Fruit fly (Drosophila melanogaster) whole organism, embryonic: ENCODE measurements around the gene Taf2.

Experiments used
- BEAF-32 ChIP-seq: fragments of 200-800 bp; sonication (Bioruptor generic); optimal IDR thresholded peaks from 3 replicates; lab custom pipeline; 2017; ENCODE audit warnings: missing biosample characterization, missing genetic modification characterization, mild to moderate bottlenecking, moderate library complexity, missing genetic modification reagents
- CG10267 ChIP-seq: fragments of 200-800 bp; sonication (Bioruptor generic); optimal IDR thresholded peaks from 2 replicates; lab custom pipeline; 2018; ENCODE audit warnings: missing biosample characterization, mild to moderate bottlenecking, missing genetic modification characterization, moderate library complexity
- CG11696 ChIP-seq: fragments of 200-800 bp; sonication (Bioruptor generic); IDR thresholded peaks from 2 replicates; pipeline ENCODE4 v1.3.6; 2022; ENCODE audit warnings: missing biosample characterization, missing genetic modification characterization
- CG12104 ChIP-seq: fragments of 200-800 bp; sonication (Bioruptor generic); optimal IDR thresholded peaks from 3 replicates; lab custom pipeline; 2016; ENCODE audit warnings: missing biosample characterization, missing genetic modification characterization
- CG13424 ChIP-seq: fragments of 200-800 bp; sonication (Bioruptor generic); optimal IDR thresholded peaks from 2 replicates; lab custom pipeline; 2019; ENCODE audit warnings: missing biosample characterization, mild to moderate bottlenecking, missing genetic modification characterization, moderate library complexity
- CG14667 ChIP-seq: fragments of 200-800 bp; sonication (Bioruptor generic); IDR thresholded peaks from 2 replicates; pipeline ENCODE4 v1.3.6; 2022; ENCODE audit warnings: missing biosample characterization, missing genetic modification characterization
- CG17359 ChIP-seq: fragments of 200-800 bp; sonication (Bioruptor generic); optimal IDR thresholded peaks from 3 replicates; lab custom pipeline; 2018; ENCODE audit warnings: missing biosample characterization, mild to moderate bottlenecking, missing genetic modification characterization, moderate library complexity
- CG17361 ChIP-seq: fragments of 200-800 bp; sonication (Bioruptor generic); IDR thresholded peaks from 3 replicates; pipeline ENCODE4 v1.3.6; 2022; ENCODE audit warnings: missing biosample characterization, missing genetic modification characterization
- CG18011 ChIP-seq: fragments of 200-800 bp; sonication (Bioruptor generic); optimal IDR thresholded peaks from 2 replicates; lab custom pipeline; 2017; ENCODE audit warnings: missing biosample characterization, missing genetic modification characterization, mild to moderate bottlenecking, moderate library complexity, missing genotype
- CG18262 ChIP-seq: fragments of 200-800 bp; optimal IDR thresholded peaks from 3 replicates; lab custom pipeline; 2019; ENCODE audit warnings: missing biosample characterization, mild to moderate bottlenecking, missing genetic modification characterization, moderate library complexity
- CG2712 ChIP-seq: fragments of 200-800 bp; optimal IDR thresholded peaks from 3 replicates; lab custom pipeline; 2019; ENCODE audit warnings: missing biosample characterization, mild to moderate bottlenecking, missing genetic modification characterization, moderate library complexity
- CG30431 ChIP-seq: fragments of 200-800 bp; sonication (Bioruptor generic); optimal IDR thresholded peaks from 2 replicates; lab custom pipeline; 2017; ENCODE audit warnings: missing biosample characterization, missing genetic modification characterization
- CG32772 ChIP-seq: fragments of 200-800 bp; sonication (Bioruptor generic); IDR thresholded peaks from 2 replicates; pipeline ENCODE4 v1.3.6; 2022; ENCODE audit warnings: missing biosample characterization, missing genetic modification characterization
- CG3726 ChIP-seq: fragments of 200-800 bp; sonication (Bioruptor generic); IDR thresholded peaks from 3 replicates; pipeline ENCODE4, ENCODE4 v1.3.6; 2022; ENCODE audit warnings: missing biosample characterization, missing genetic modification characterization
- CG7271 ChIP-seq: fragments of 200-800 bp; sonication (Bioruptor generic); optimal IDR thresholded peaks from 2 replicates; lab custom pipeline; 2018; ENCODE audit warnings: missing biosample characterization, mild to moderate bottlenecking, missing genetic modification characterization, moderate library complexity
- CG7357 ChIP-seq: fragments of 200-800 bp; sonication (Bioruptor generic); IDR thresholded peaks from 3 replicates; pipeline ENCODE4 v1.3.6; 2022; ENCODE audit warnings: missing biosample characterization, missing genetic modification characterization
- CG8388 ChIP-seq: fragments of 200-800 bp; sonication (Bioruptor generic); optimal IDR thresholded peaks from 2 replicates; lab custom pipeline; 2019; ENCODE audit warnings: missing biosample characterization, mild to moderate bottlenecking, missing genetic modification characterization, moderate library complexity
- CG8944 ChIP-seq: fragments of 200-800 bp; sonication (Bioruptor generic); optimal IDR thresholded peaks from 3 replicates; lab custom pipeline; 2016; ENCODE audit warnings: missing biosample characterization, missing genetic modification characterization
- CTCF ChIP-seq: fragments of 200-800 bp; sonication (Bioruptor generic); optimal IDR thresholded peaks from 2 replicates; lab custom pipeline; 2017; ENCODE audit warnings: missing biosample characterization, mild to moderate bottlenecking, missing genetic modification characterization, moderate library complexity
- Chrac-16 ChIP-seq: fragments of 200-800 bp; sonication (Bioruptor generic); optimal IDR thresholded peaks from 3 replicates; lab custom pipeline; 2016; ENCODE audit warnings: missing biosample characterization, missing genetic modification characterization
- CkIIα-i1 ChIP-seq: fragments of 200-800 bp; sonication (Bioruptor generic); IDR thresholded peaks from 2 replicates; pipeline ENCODE4 v1.3.6; 2022; ENCODE audit warnings: missing biosample characterization, missing genetic modification characterization
- Ets97D ChIP-seq: fragments of 200-800 bp; sonication (Bioruptor generic); optimal IDR thresholded peaks from 3 replicates; lab custom pipeline; 2016; ENCODE audit warnings: missing biosample characterization, missing genetic modification characterization
- Fer1 ChIP-seq: fragments of 200-800 bp; sonication (Bioruptor generic); optimal IDR thresholded peaks from 2 replicates; lab custom pipeline; 2017; ENCODE audit warnings: missing biosample characterization, mild to moderate bottlenecking, missing genetic modification characterization
- HmgZ ChIP-seq: fragments of 200-800 bp; sonication (Bioruptor generic); optimal IDR thresholded peaks from 2 replicates; lab custom pipeline; 2018; ENCODE audit warnings: missing biosample characterization, mild to moderate bottlenecking, missing genetic modification characterization
- Hmx ChIP-seq: fragments of 200-800 bp; sonication (Bioruptor generic); optimal IDR thresholded peaks from 2 replicates; lab custom pipeline; 2016; ENCODE audit warnings: missing biosample characterization, missing genetic modification characterization
- Meics ChIP-seq: fragments of 200-800 bp; sonication (Bioruptor generic); optimal IDR thresholded peaks from 2 replicates; lab custom pipeline; 2017; ENCODE audit warnings: missing biosample characterization, mild to moderate bottlenecking, missing genetic modification characterization
- NfI ChIP-seq: fragments of 200-800 bp; sonication (Bioruptor generic); optimal IDR thresholded peaks from 3 replicates; lab custom pipeline; 2018; ENCODE audit warnings: missing biosample characterization, mild to moderate bottlenecking, missing genetic modification characterization, moderate library complexity
- Optix ChIP-seq: fragments of 200-800 bp; sonication (Bioruptor generic); IDR thresholded peaks from 3 replicates; pipeline ENCODE4 v1.3.6; 2022; ENCODE audit warnings: missing biosample characterization, missing genetic modification characterization
- Ravus ChIP-seq: fragments of 200-800 bp; sonication (Bioruptor generic); IDR thresholded peaks from 2 replicates; pipeline ENCODE4 v1.3.6; 2022; ENCODE audit warnings: missing biosample characterization, missing genetic modification characterization
- Rx ChIP-seq: fragments of 200-800 bp; sonication (Bioruptor generic); IDR thresholded peaks from 2 replicates; pipeline ENCODE4 v1.3.6; 2022; ENCODE audit warnings: missing biosample characterization, missing genetic modification characterization
- Usf ChIP-seq: fragments of 200-800 bp; sonication (Bioruptor generic); optimal IDR thresholded peaks from 2 replicates; lab custom pipeline; 2017; ENCODE audit warnings: missing genotype, missing biosample characterization, missing genetic modification characterization
- YL-1 ChIP-seq: fragments of 200-800 bp; sonication (Bioruptor generic); optimal IDR thresholded peaks from 3 replicates; lab custom pipeline; 2017; ENCODE audit warnings: missing biosample characterization, mild to moderate bottlenecking, missing genetic modification characterization
- ash1 ChIP-seq: fragments of 200-800 bp; sonication (Bioruptor generic); optimal IDR thresholded peaks from 2 replicates; lab custom pipeline; 2018; ENCODE audit warnings: missing biosample characterization, mild to moderate bottlenecking, missing genetic modification characterization
- az2 ChIP-seq: fragments of 200-800 bp; sonication (Bioruptor generic); optimal IDR thresholded peaks from 3 replicates; lab custom pipeline; 2016; ENCODE audit warnings: missing biosample characterization, missing genetic modification characterization
- chinmo ChIP-seq: fragments of 200-800 bp; sonication (Bioruptor generic); IDR thresholded peaks from 4 replicates; pipeline ENCODE4 v1.3.6; 2022; ENCODE audit warnings: missing biosample characterization, missing genetic modification characterization; ENCODE audit not compliant: partially characterized antibody
- dati ChIP-seq: fragments of 200-800 bp; sonication (Bioruptor generic); IDR thresholded peaks from 2 replicates; pipeline ENCODE4 v1.3.6; 2022; ENCODE audit warnings: missing biosample characterization, missing genetic modification characterization
- dm ChIP-seq: fragments of 200-800 bp; sonication (Bioruptor generic); optimal IDR thresholded peaks from 3 replicates; lab custom pipeline; 2016; ENCODE audit warnings: missing biosample characterization, missing genetic modification characterization
- dmrt11E ChIP-seq: fragments of 200-800 bp; sonication (Bioruptor generic); optimal IDR thresholded peaks from 3 replicates; lab custom pipeline; 2018; ENCODE audit warnings: missing biosample characterization, mild to moderate bottlenecking, missing genetic modification characterization, moderate library complexity
- fd102C ChIP-seq: fragments of 200-800 bp; sonication (Bioruptor generic); optimal IDR thresholded peaks from 2 replicates; lab custom pipeline; 2018; ENCODE audit warnings: missing biosample characterization, mild to moderate bottlenecking, missing genetic modification characterization, moderate library complexity
- gfzf ChIP-seq: fragments of 200-800 bp; sonication (Bioruptor generic); optimal IDR thresholded peaks from 2 replicates; lab custom pipeline; 2016; ENCODE audit warnings: missing biosample characterization, mild to moderate bottlenecking, missing genetic modification characterization, moderate library complexity
- her ChIP-seq: fragments of 200-800 bp; sonication (Bioruptor generic); optimal IDR thresholded peaks from 2 replicates; lab custom pipeline; 2016; ENCODE audit warnings: missing biosample characterization, missing genetic modification characterization
- hkb ChIP-seq, 2 experiments: fragments of 200-800 bp in 1 of 2; fragments of >200 bp in 1 of 2; sonication (Bioruptor generic) in 1 of 2; IDR thresholded peaks in 1 of 2; optimal IDR thresholded peaks in 1 of 2; 2 replicates each; pipeline versions ENCODE4 v1.3.6 to Lab custom; 2017 to 2022; ENCODE audit warnings: missing biosample characterization in 1 of 2, missing genetic modification characterization in 1 of 2
- nerfin-1 ChIP-seq: fragments of 200-800 bp; sonication (Bioruptor generic); optimal IDR thresholded peaks from 3 replicates; lab custom pipeline; 2019; ENCODE audit warnings: missing biosample characterization, mild to moderate bottlenecking, missing genetic modification characterization, moderate library complexity
- ranshi ChIP-seq: fragments of 200-800 bp; sonication (Bioruptor generic); IDR thresholded peaks from 2 replicates; pipeline ENCODE4 v1.3.6; 2022; ENCODE audit warnings: missing biosample characterization, missing genetic modification characterization
- run ChIP-seq: fragments of 200-800 bp; sonication (Bioruptor generic); optimal IDR thresholded peaks from 3 replicates; lab custom pipeline; 2018; ENCODE audit warnings: missing biosample characterization, mild to moderate bottlenecking, missing genetic modification characterization
- salm ChIP-seq: fragments of 200-800 bp; sonication (Bioruptor generic); optimal IDR thresholded peaks from 2 replicates; lab custom pipeline; 2018; ENCODE audit warnings: missing biosample characterization, mild to moderate bottlenecking, missing genetic modification characterization
- sr ChIP-seq: fragments of 200-800 bp; sonication (Bioruptor generic); IDR thresholded peaks from 3 replicates; pipeline ENCODE4 v1.3.6; 2022; ENCODE audit warnings: missing biosample characterization, missing genetic modification characterization
- tup ChIP-seq: fragments of 200-800 bp; sonication (Bioruptor generic); optimal IDR thresholded peaks from 2 replicates; lab custom pipeline; 2016; ENCODE audit warnings: missing biosample characterization, mild to moderate bottlenecking, missing genetic modification characterization, moderate library complexity
- vvl ChIP-seq: fragments of 200-800 bp; sonication (Bioruptor generic); IDR thresholded peaks from 2 replicates; pipeline ENCODE4 v1.3.6; 2022; ENCODE audit warnings: missing biosample characterization, missing genetic modification characterization
- wek ChIP-seq: fragments of 200-800 bp; sonication (Bioruptor generic); optimal IDR thresholded peaks from 3 replicates; lab custom pipeline; 2018; ENCODE audit warnings: missing biosample characterization, mild to moderate bottlenecking, missing genetic modification characterization, moderate library complexity
- z ChIP-seq: fragments of 200-800 bp; sonication (Bioruptor generic); IDR thresholded peaks from 3 replicates; pipeline ENCODE4 v1.3.6; 2022; ENCODE audit warnings: missing biosample characterization, missing genetic modification characterization

The Taf2 gene

DNA sequence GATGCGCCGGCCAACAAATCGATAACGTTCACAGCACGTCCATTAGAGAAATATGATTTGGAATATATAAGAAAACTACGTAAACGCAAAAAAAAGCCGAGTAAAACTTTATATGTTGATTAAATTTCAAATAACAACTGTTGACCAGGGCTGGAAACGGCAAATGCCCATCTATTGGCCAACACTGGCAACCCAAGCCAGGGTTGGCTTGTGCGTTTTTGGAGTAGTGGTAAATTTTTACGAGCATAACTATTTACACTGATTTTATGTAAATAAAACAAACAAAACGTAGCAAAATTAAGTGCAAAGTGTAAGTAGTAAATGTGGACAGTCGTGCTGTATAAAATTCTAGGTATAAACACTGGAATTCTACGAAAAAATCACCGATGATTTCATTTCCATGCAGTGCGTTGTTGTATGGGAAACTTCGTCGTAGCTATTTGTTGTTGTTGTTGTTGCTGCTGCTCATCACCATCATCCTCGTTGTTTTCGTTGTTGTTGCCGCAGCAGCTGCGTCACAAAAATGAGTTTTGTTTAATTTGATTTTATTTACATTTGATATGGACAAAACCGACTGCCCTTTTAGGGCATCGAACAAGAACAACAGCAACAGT, 10.7 kb upstream of the Taf2 start, which contains the start of gene nudE (continued):
- 0 out of 2 replicates have a peak, but pooled peaks have one; percentile 11 for TF ChIP-seq Rx
- TF ChIP-seq HmgZ (tag; lab: Kevin White, UChicago) = peak; percentile 10
- TF ChIP-seq NfI (GFP tag; lab: Kevin White, UChicago) = no peak
- no peak for TF ChIP-seq Usf (GFP tag; lab: Kevin White, UChicago)
- no peak for TF ChIP-seq CG7271
- no peak for TF ChIP-seq run (tag; lab: Kevin White, UChicago)
- TF ChIP-seq dm = peak; percentile 24
- TF ChIP-seq CG3726 (GFP tag; lab: Robert Waterston, UW) = no peak
- peak; percentile 91 for TF ChIP-seq CG10267 (tag; lab: Kevin White, UChicago)
- TF ChIP-seq CG32772 (GFP tag; lab: Robert Waterston, UW) = no peak
- no peak for TF ChIP-seq hkb (optimal IDR thresholded peaks at IDR 0.05; lab: Kevin White, UChicago)
- TF ChIP-seq hkb (GFP tag; IDR thresholded peaks at IDR 0.05; lab: Robert Waterston, UW) = no peak
- peak; percentile 49 for TF ChIP-seq CTCF (GFP tag; lab: Kevin White, UChicago)
- no peak for TF ChIP-seq salm (tag; lab: Kevin White, UChicago)
- TF ChIP-seq CG13424 (tag; lab: Kevin White, UChicago) = peak; percentile 0
- peak; percentile 23 for TF ChIP-seq CG2712 (tag; lab: Kevin White, UChicago)
- no peak for TF ChIP-seq chinmo (GFP tag; lab: Robert Waterston, UW)
- TF ChIP-seq nerfin-1 (tag; lab: Kevin White, UChicago) = peak; percentile 77
- TF ChIP-seq z (GFP tag; lab: Robert Waterston, UW) = no peak
- no peak for TF ChIP-seq CG17359
- no peak for TF ChIP-seq fd102C (GFP tag; lab: Kevin White, UChicago)
- no peak for TF ChIP-seq sr
- TF ChIP-seq az2 (GFP tag; lab: Kevin White, UChicago) = no peak
- TF ChIP-seq wek (GFP tag; lab: Kevin White, UChicago) = no peak
- no peak for TF ChIP-seq CG18011
- TF ChIP-seq YL-1 (GFP tag; lab: Kevin White, UChicago) = peak; percentile 77
- peak; percentile 36 for TF ChIP-seq BEAF-32 (GFP tag; lab: Kevin White, UChicago)
- no peak for TF ChIP-seq Hmx (GFP tag; lab: Kevin White, UChicago)
- TF ChIP-seq CG7357 = 0 out of 3 replicates have a peak, but pooled peaks have one; percentile 29
- no peak for TF ChIP-seq gfzf (GFP tag; lab: Kevin White, UChicago)
- TF ChIP-seq tup (GFP tag; lab: Kevin White, UChicago) = no peak
- TF ChIP-seq CkIIα-i1 (GFP tag; lab: Robert Waterston, UW) = no peak
- TF ChIP-seq dmrt11E (tag; lab: Kevin White, UChicago) = no peak
- TF ChIP-seq ranshi = 0 out of 2 replicates have a peak, but pooled peaks have one; percentile 35
- no peak for TF ChIP-seq Meics (GFP tag; lab: Kevin White, UChicago)
- TF ChIP-seq vvl = no peak; the same call in 1 of the 2 replicates
- peak; percentile 18 for TF ChIP-seq Chrac-16
- no peak for TF ChIP-seq CG12104
- peak; percentile 12 for TF ChIP-seq her
- TF ChIP-seq ash1 (GFP tag; lab: Kevin White, UChicago) = no peak
- TF ChIP-seq CG17361 = no peak
- TF ChIP-seq Fer1 (GFP tag; lab: Kevin White, UChicago) = peak; percentile 0
- TF ChIP-seq CG14667 (GFP tag; lab: Robert Waterston, UW) = no peak
- TF ChIP-seq dati (GFP tag; lab: Robert Waterston, UW) = no peak
- no peak for TF ChIP-seq Optix (GFP tag; lab: Robert Waterston, UW)
- TF ChIP-seq CG8388 (GFP tag; lab: Kevin White, UChicago) = peak; percentile 37
- TF ChIP-seq Ets97D = peak; percentile 33
- TF ChIP-seq CG11696 (GFP tag; lab: Robert Waterston, UW) = no peak
- no peak for TF ChIP-seq CG30431 (GFP tag; lab: Kevin White, UChicago)
- no peak for TF ChIP-seq CG18262
- no peak for TF ChIP-seq Ravus (GFP tag; lab: Robert Waterston, UW)
- TF ChIP-seq CG8944 (GFP tag; lab: Kevin White, UChicago) = peak; percentile 41
